Fruit fly (Drosophila melanogaster): ENCODE measurements around the gene pip.

- no peak for TF ChIP-seq CG10274 (GFP tag; optimal IDR thresholded peaks at IDR 0.05)
- TF ChIP-seq lola (GFP tag; optimal IDR thresholded peaks at IDR 0.05): no peak
- TF ChIP-seq CTCF (GFP tag; optimal IDR thresholded peaks at IDR 0.05): no peak
- no peak for TF ChIP-seq fd3F (GFP tag; optimal IDR thresholded peaks at IDR 0.05)
- no peak for TF ChIP-seq CG14710 (tag; optimal IDR thresholded peaks at IDR 0.05)
- TF ChIP-seq cwo (GFP tag; optimal IDR thresholded peaks at IDR 0.05): no peak
- no peak for TF ChIP-seq CG12769 (tag; optimal IDR thresholded peaks at IDR 0.05)
- no peak for TF ChIP-seq CG6854 (GFP tag; optimal IDR thresholded peaks at IDR 0.05)
These were observed 22.5 kb downstream of the pip start for dm6 chr3L:19314877-19315276.
